Worm (Caenorhabditis elegans) whole organism, early embryonic: Measurements from ENCODE around the gene odd-2.

ENCODE experiments used
- B0310.2 ChIP-seq: sonication (generic microtip); optimal IDR thresholded peaks from 2 replicates; lab custom pipeline; 2016; ENCODE audit warnings: mild to moderate bottlenecking, missing genetic modification characterization, missing compliant biosample characterization
- F13C5.2 ChIP-seq: sonication (generic microtip); optimal IDR thresholded peaks from 2 replicates; lab custom pipeline; 2017; ENCODE audit warnings: mild to moderate bottlenecking, missing genetic modification characterization, inconsistent platforms, missing compliant biosample characterization
- aly-1 ChIP-seq: sonication (generic microtip); optimal IDR thresholded peaks from 2 replicates; lab custom pipeline; 2016; ENCODE audit warnings: missing genetic modification characterization, missing compliant biosample characterization
- ama-1 ChIP-seq: fragments of 150-350 bp; optimal IDR thresholded peaks from 2 replicates; lab custom pipeline; 2014
- ceh-13 ChIP-seq: fragments of 200-800 bp; sonication (Bioruptor generic); optimal IDR thresholded peaks from 2 replicates; lab custom pipeline; 2018; ENCODE audit warnings: mild to moderate bottlenecking, missing genetic modification characterization, missing compliant biosample characterization
- ceh-36 ChIP-seq: sonication (generic microtip); optimal IDR thresholded peaks from 2 replicates; lab custom pipeline; 2016; ENCODE audit warnings: missing genetic modification characterization, inconsistent platforms, missing compliant biosample characterization
- ets-7 ChIP-seq: sonication (generic microtip); optimal IDR thresholded peaks from 2 replicates; lab custom pipeline; 2016; ENCODE audit warnings: missing genotype, missing genetic modification characterization, missing compliant biosample characterization
- flt-1 ChIP-seq: fragments of 200-800 bp; sonication (Bioruptor generic); IDR thresholded peaks from 2 replicates; pipeline ENCODE4 v1.3.6; 2022; ENCODE audit warnings: missing genetic modification characterization, missing compliant biosample characterization
- hmbx-1 ChIP-seq: sonication (generic microtip); optimal IDR thresholded peaks from 2 replicates; lab custom pipeline; 2016; ENCODE audit warnings: mild to moderate bottlenecking, missing genetic modification characterization, missing compliant biosample characterization
- hmg-4 ChIP-seq: fragments of 200-800 bp; sonication (Bioruptor generic); optimal IDR thresholded peaks from 2 replicates; lab custom pipeline; 2018; ENCODE audit warnings: mild to moderate bottlenecking, missing genetic modification characterization, missing compliant biosample characterization
- hnd-1 ChIP-seq: sonication (generic microtip); optimal IDR thresholded peaks from 2 replicates; lab custom pipeline; 2016; ENCODE audit warnings: missing genetic modification characterization, missing compliant biosample characterization
- pes-1 ChIP-seq: fragments of 200-800 bp; sonication (Bioruptor generic); IDR thresholded peaks from 2 replicates; pipeline ENCODE4 v1.3.6; 2022; ENCODE audit warnings: missing genetic modification reagents, missing genetic modification characterization, missing compliant biosample characterization
- scrt-1 ChIP-seq: fragments of 200-800 bp; sonication (Bioruptor generic); IDR thresholded peaks from 2 replicates; pipeline ENCODE4 v1.3.6; 2022; ENCODE audit warnings: missing genetic modification characterization, missing compliant biosample characterization
- sea-1 ChIP-seq: fragments of 200-800 bp; sonication (Bioruptor generic); conservative IDR thresholded peaks from 2 replicates; pipeline ENCODE4 v1.3.6; 2022; ENCODE audit warnings: missing genetic modification characterization, missing compliant biosample characterization
- tbx-11 ChIP-seq: fragments of 200-800 bp; sonication (Bioruptor generic); IDR thresholded peaks from 2 replicates; pipeline ENCODE4 v1.3.6; 2022; ENCODE audit warnings: missing genetic modification characterization, missing compliant biosample characterization
- tbx-37 ChIP-seq: fragments of 200-800 bp; sonication (Bioruptor generic); conservative IDR thresholded peaks from 2 replicates; pipeline ENCODE4 v1.3.6; 2022; ENCODE audit warnings: missing genetic modification reagents, missing genetic modification characterization, missing compliant biosample characterization
- tra-4 ChIP-seq: sonication (generic microtip); optimal IDR thresholded peaks from 2 replicates; lab custom pipeline; 2017; ENCODE audit warnings: missing genetic modification characterization, missing compliant biosample characterization

The odd-2 gene

DNA sequence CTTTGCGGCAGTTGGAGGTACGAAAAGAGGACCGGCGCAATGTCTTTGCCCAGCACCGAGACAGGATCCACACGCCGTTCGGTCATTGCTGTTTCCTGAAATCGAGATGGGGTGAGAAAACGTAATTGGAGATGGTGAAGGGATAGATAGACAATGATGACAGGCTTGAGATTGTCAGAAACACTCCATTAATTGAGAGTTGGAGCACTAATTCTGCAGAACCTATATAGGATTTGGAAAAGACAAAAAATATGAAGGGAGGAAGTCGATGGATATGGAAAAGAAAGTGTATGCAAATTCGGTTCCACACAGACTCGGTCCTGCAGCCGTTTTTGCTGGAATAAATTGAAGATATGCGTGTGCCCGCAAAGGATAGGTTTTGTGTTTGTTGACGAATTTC is 22.1 kb downstream of the odd-2 start, which contains the start of gene Y72A10A.1:
Gene Y72A10A.1 (minus strand): TSS at position 101 of the 400 bp plus-strand sequence.
- TF ChIP-seq tra-4 (tag; lab: Kevin White, UChicago) = no peak
- no peak for TF ChIP-seq B0310.2 (tag; lab: Kevin White, UChicago)
- no peak for TF ChIP-seq pes-1 (GFP tag; lab: Robert Waterston, UW)
- TF ChIP-seq ceh-36 (tag; lab: Kevin White, UChicago) = no peak

DNA sequence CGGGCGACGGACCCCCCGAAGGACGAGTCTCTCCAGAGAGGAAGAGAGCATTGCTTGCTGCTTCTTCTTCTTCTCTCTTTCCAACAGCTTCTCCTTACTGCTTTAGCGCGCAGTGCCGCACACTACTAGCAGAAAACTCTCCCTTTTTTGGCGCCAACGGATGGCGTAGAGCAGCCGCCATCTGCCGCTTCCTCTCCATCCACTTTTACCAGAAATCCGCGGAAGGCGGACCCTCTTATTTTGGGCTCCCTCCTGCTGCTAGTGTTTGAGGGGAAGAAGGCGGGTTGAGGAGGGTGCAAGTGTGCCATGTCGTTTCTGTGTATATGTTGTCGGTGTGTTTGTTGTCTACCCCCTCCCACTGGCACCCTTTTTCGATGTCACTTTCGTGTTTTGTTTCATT is 25.9 kb downstream of the odd-2 start:
- TF ChIP-seq aly-1 (tag; lab: Kevin White, UChicago) = no peak
- no peak for TF ChIP-seq ama-1 (lab: Kevin White, UChicago)
- no peak for TF ChIP-seq tra-4 (tag; lab: Kevin White, UChicago)
- TF ChIP-seq hmg-4 (GFP tag; lab: Kevin White, UChicago) = peak; percentile 35
- no peak for TF ChIP-seq ceh-36 (tag; lab: Kevin White, UChicago)
- peak; percentile 37 for TF ChIP-seq F13C5.2 (tag; lab: Kevin White, UChicago)

DNA sequence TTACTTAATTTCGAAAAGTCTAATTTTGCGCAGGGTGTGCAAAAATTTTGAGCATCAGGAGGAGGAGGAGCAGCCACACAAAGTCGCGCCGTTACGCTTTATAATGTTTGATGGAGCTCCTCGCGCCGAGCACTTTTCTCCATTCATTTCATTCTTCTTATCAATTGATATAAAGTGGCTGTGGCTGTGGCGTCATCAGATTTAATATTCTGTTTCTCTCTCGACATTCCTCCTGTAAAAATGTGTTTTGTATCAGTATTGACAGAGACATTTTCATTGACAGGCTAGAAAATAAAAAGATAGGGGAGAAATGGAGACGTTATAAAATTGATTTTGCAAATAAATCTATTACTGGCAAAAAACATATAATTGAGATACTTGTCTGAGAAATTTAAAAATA is 31.1 kb downstream of the odd-2 start:
- TF ChIP-seq hmg-4 (GFP tag; lab: Kevin White, UChicago) (no peak), tbx-37 (no peak), flt-1 (GFP tag; lab: Robert Waterston, UW) (no peak), F13C5.2 (tag; lab: Kevin White, UChicago) (no peak)

DNA sequence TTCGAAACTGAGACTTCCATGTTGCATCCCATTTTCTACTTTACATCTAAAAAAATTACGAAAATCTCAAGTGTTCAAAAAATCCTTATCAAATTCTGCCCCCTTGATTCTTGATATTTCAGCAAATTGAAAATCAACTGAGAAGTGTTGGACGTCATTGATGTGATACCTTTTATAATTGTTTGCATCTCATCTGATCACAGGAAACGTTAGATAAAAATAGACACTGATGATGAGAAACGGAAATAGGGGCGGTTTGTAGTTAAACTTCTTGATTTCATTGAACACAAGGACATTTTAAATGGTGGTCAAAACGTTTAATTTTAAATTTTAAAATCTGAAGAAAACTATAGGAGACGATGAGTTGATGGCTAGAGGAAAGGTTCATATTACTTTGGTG is 31.6 kb downstream of the odd-2 start:
- TF ChIP-seq ceh-13 (no peak), tbx-11 (no peak), ceh-36 (tag; lab: Kevin White, UChicago) (no peak)

DNA sequence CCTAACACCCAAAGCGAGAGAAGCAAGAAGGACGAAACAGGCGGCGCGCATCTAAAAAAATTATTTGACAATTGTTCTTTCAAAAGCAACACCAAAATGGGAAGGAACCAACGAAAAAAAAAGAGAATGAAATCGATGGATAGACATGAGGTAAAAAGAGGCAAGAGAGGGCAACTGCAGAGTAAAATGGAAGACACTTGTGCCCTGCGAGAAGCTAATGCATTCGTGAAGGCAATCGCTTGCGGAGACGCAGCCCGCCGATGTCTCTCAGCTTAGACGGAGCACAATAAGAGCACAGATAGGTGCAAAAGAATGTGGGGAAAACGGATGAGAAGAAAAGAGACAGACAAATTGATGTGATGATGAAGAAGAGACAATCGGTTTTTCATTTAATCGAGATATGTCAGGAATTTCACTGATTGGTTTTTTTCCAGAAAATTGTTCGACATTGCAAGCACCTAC is 32.1 kb downstream of the odd-2 start, which contains the start of gene C15H9.9:
Gene C15H9.9 (minus strand): TSS at position 51 of the 462 bp plus-strand sequence.
- TF ChIP-seq F13C5.2 (tag; lab: Kevin White, UChicago) (peak; percentile 37), hnd-1 (tag; lab: Kevin White, UChicago) (no peak)

DNA sequence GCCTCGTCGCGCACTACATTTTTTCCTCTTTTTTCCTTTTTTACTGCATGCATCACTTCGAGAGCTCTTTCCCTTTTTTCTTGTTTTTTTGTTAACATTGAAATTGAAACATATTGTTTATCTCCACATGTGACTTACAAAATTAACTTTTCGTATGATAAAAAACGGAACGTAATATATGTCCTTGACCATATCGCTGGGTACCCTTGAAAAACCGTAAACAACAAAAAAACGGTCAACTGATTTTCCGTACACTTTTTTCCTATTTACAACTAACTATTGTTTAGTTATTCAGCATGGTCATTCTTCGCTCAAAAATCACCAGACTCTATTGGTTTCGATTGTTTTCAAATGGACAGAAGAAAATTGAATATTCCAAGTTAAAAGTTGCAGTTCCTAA is 38.3 kb downstream of the odd-2 start, which contains the start of gene nnt-1:
Gene nnt-1 (plus strand): TSS at position 286 of the 400 bp plus-strand sequence.
- TF ChIP-seq scrt-1 = no peak
- TF ChIP-seq pes-1 (GFP tag; lab: Robert Waterston, UW) = no peak
- no peak for TF ChIP-seq tra-4 (tag; lab: Kevin White, UChicago)
- TF ChIP-seq B0310.2 (tag; lab: Kevin White, UChicago) = no peak
- TF ChIP-seq flt-1 (GFP tag; lab: Robert Waterston, UW) = no peak
- no peak for TF ChIP-seq hnd-1 (tag; lab: Kevin White, UChicago)
- no peak for TF ChIP-seq sea-1 (GFP tag; lab: Robert Waterston, UW)
- TF ChIP-seq aly-1 (tag; lab: Kevin White, UChicago) = no peak
- no peak for TF ChIP-seq ets-7 (tag; lab: Kevin White, UChicago)
- TF ChIP-seq F13C5.2 (tag; lab: Kevin White, UChicago) = no peak

DNA sequence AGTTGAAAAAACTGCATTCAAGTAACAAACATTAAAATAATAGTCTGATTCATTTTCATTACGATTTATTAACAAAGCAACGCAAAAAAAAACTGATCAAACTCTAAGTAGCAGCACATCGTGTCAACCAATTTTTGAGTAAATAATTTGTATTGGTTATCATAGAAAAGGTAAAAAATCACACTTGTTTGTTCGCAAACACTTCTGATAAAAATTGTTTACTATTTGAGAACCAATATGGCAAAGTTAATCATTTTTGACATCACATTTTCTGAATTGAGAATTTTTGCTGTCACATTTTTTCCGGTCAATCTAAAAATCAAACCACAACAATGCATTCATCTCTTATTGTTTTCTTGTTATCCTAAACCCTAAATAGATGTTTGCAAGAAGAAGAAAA is 39.0 kb downstream of the odd-2 start:
- TF ChIP-seq flt-1 (GFP tag; lab: Robert Waterston, UW) (no peak), hmbx-1 (tag; lab: Kevin White, UChicago) (no peak), scrt-1 (no peak), pes-1 (GFP tag; lab: Robert Waterston, UW) (no peak), B0310.2 (tag; lab: Kevin White, UChicago) (no peak), hnd-1 (tag; lab: Kevin White, UChicago) (no peak)

DNA sequence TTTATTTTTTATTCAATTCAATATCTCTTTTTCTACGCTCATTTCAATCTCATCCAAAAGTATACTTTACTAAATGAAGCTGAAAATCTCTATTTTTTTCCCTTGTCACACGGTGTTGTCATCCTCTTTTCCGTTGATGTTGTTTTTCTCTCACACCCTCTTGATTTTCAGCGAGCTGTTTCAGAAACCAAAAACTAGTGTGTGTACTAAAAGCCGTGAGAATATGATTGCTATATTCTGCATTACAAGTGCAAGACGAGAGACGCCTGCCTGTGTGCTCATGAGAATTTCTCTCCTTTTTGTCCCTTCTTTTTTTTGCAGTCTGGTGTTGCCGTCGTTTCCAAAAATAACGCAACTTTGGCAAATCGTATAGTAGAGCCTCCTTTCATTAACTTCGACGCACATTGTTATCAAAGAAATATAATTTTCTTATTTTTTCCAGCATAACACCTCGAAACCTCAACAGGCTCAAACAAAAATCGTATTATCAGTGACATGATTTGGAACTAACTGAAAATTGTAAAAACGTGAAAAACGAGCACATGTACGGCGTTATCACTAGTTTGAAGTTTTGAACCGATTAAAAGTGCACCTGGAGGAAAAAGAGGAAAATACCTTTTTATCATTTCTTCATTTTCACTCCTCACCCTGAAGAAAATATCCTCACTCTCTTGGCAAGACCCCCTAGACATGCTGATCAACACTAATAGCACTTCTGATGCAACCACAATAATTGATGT is 42.1 kb downstream of the odd-2 start, which contains the start of gene C15H9.2:
Gene C15H9.2 (plus strand): TSS at position 441 of the 740 bp plus-strand sequence.
- no peak for TF ChIP-seq pes-1 (GFP tag; lab: Robert Waterston, UW)
- no peak for TF ChIP-seq aly-1 (tag; lab: Kevin White, UChicago)
- no peak for TF ChIP-seq F13C5.2 (tag; lab: Kevin White, UChicago)
- TF ChIP-seq ets-7 (tag; lab: Kevin White, UChicago) = no peak
- TF ChIP-seq sea-1 (GFP tag; lab: Robert Waterston, UW) = no peak
- TF ChIP-seq hmbx-1 (tag; lab: Kevin White, UChicago) = no peak
- no peak for TF ChIP-seq tbx-11
- TF ChIP-seq tra-4 (tag; lab: Kevin White, UChicago) = no peak
- no peak for TF ChIP-seq ama-1 (lab: Kevin White, UChicago)
- TF ChIP-seq B0310.2 (tag; lab: Kevin White, UChicago) = no peak
- TF ChIP-seq ceh-13 = no peak
- no peak for TF ChIP-seq hmg-4 (GFP tag; lab: Kevin White, UChicago)
- TF ChIP-seq scrt-1 = no peak
- no peak for TF ChIP-seq hnd-1 (tag; lab: Kevin White, UChicago)
- no peak for TF ChIP-seq tbx-37
- no peak for TF ChIP-seq flt-1 (GFP tag; lab: Robert Waterston, UW)
- TF ChIP-seq ceh-36 (tag; lab: Kevin White, UChicago) = no peak
